Fruit fly (Drosophila melanogaster): ENCODE measurements around the gene Ptip.

The Ptip gene

DNA sequence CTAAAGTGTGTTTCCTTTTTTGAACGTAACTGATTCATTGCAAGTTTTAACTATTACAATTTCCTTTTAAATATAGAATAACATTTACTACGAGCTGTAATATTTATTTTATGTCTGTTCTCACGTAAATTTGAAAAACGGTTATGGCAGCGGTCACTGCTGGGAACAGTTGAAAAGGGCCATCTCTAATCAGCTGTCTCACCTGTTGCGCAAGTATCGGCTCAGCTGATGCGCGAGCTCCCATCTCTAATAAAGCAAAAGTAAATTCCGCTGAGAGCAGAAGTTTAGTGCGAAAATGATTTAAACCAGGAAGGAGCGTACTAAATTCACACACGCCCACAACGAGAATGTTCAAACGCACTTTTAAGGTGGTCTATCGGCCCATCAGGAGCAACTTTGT, 42.7 kb upstream of the Ptip start, which contains the start of gene Pex1 (continued):
- no peak for TF ChIP-seq Sox100B (GFP tag; optimal IDR thresholded peaks at IDR 0.05)
- peak; percentile 86 for TF ChIP-seq sd (tag; optimal IDR thresholded peaks at IDR 0.05)
- no peak for TF ChIP-seq croc (GFP tag; conservative IDR thresholded peaks at IDR 0.05)
- no peak for TF ChIP-seq sens-2 (GFP tag; IDR thresholded peaks at IDR 0.05)
- no peak for TF ChIP-seq salm (tag; optimal IDR thresholded peaks at IDR 0.05)
- no peak for TF ChIP-seq pros (GFP tag; optimal IDR thresholded peaks at IDR 0.05)
- TF ChIP-seq CG13424 (tag; optimal IDR thresholded peaks at IDR 0.05), result no peak
- no peak for TF ChIP-seq da (GFP tag; optimal IDR thresholded peaks at IDR 0.05)
- TF ChIP-seq Fer1 (GFP tag; optimal IDR thresholded peaks at IDR 0.05), result no peak
- TF ChIP-seq NFAT (GFP tag; IDR thresholded peaks at IDR 0.05), result no peak; the same call in 1 of the 2 replicates
- TF ChIP-seq HHEX (GFP tag; optimal IDR thresholded peaks at IDR 0.05), result no peak
- TF ChIP-seq HLH54F (GFP tag; optimal IDR thresholded peaks at IDR 0.05), result no peak
- no peak for TF ChIP-seq aop (GFP tag; IDR thresholded peaks at IDR 0.05)
- TF ChIP-seq CG17328 (GFP tag; IDR thresholded peaks at IDR 0.05), result no peak
- no peak for TF ChIP-seq dmrt11E (tag; optimal IDR thresholded peaks at IDR 0.05)
- TF ChIP-seq Sry-β (GFP tag; optimal IDR thresholded peaks at IDR 0.05), result no peak
- TF ChIP-seq pfk (GFP tag; optimal IDR thresholded peaks at IDR 0.05), result no peak
- TF ChIP-seq CG2875 (GFP tag; optimal IDR thresholded peaks at IDR 0.05), result no peak
- no peak for TF ChIP-seq HLH3B (GFP tag; IDR thresholded peaks at IDR 0.05)

DNA sequence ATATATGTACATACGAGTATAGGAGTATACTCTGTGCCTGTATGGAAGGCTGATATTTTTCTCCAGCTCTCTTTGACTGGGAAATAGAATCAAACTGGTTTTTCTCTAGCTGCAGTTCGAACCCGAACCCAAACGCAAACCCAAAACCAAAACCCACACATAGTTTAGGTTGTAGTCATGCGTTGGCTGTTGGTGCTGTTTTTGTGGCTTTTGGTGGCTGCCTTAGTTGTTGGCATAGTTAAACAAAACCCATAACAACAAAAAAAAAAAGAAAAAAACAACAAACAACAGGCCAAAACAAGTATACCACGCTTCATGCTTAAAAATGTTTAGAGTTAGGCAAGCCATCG, 35.1 kb upstream of the Ptip start:
- TF ChIP-seq pum (GFP tag; optimal IDR thresholded peaks at IDR 0.05) (no peak), CG16815 (GFP tag; optimal IDR thresholded peaks at IDR 0.05) (no peak), CG17385 (GFP tag; optimal IDR thresholded peaks at IDR 0.05) (no peak), Hr51 (GFP tag; optimal IDR thresholded peaks at IDR 0.05) (no peak), cg (GFP tag; optimal IDR thresholded peaks at IDR 0.05) (peak; percentile 59), sens (GFP tag) (peak; percentile 30), C15 (GFP tag; IDR thresholded peaks at IDR 0.05) (no peak), Jarid2 (GFP tag; optimal IDR thresholded peaks at IDR 0.05) (no peak), insv (GFP tag; optimal IDR thresholded peaks at IDR 0.05) (no peak), CG15073 (GFP tag; optimal IDR thresholded peaks at IDR 0.05) (no peak), ems (GFP tag; optimal IDR thresholded peaks at IDR 0.05) (no peak), ERR (GFP tag; optimal IDR thresholded peaks at IDR 0.05) (no peak), abd-A (tag; optimal IDR thresholded peaks at IDR 0.05) (no peak), gsb-n (tag; optimal IDR thresholded peaks at IDR 0.05) (peak; percentile 15), CG13287 (GFP tag; IDR thresholded peaks at IDR 0.05; ENCODE audit: partially characterized antibody) (no peak), Six4 (GFP tag; optimal IDR thresholded peaks at IDR 0.05) (no peak), CG11247 (GFP tag; IDR thresholded peaks at IDR 0.05) (no peak), Doc3 (GFP tag; IDR thresholded peaks at IDR 0.05; ENCODE audit: partially characterized antibody) (no peak), kah (GFP tag; optimal IDR thresholded peaks at IDR 0.05) (no peak), ato (GFP tag; IDR thresholded peaks at IDR 0.05; ENCODE audit: partially characterized antibody) (no peak), CG3726 (GFP tag; IDR thresholded peaks at IDR 0.05) (no peak), sd (tag; optimal IDR thresholded peaks at IDR 0.05) (peak; percentile 67), Atf3 (GFP tag; optimal IDR thresholded peaks at IDR 0.05) (no peak), CG2120 (GFP tag; optimal IDR thresholded peaks at IDR 0.05) (no peak), CG43689 (GFP tag; IDR thresholded peaks at IDR 0.05) (no peak), sr (GFP tag; IDR thresholded peaks at IDR 0.05) (peak; percentile 58; the same call in 1 of the 3 replicates), HLH3B (GFP tag; IDR thresholded peaks at IDR 0.05) (no peak), ac (GFP tag; optimal IDR thresholded peaks at IDR 0.05) (no peak), CG12236 (GFP tag; optimal IDR thresholded peaks at IDR 0.05) (no peak), chinmo (GFP tag; IDR thresholded peaks at IDR 0.05; ENCODE audit: partially characterized antibody) (peak; percentile 69; the same call in 2 of the 4 replicates), Tbp (GFP tag; optimal IDR thresholded peaks at IDR 0.05) (no peak), CG1529 (GFP tag; optimal IDR thresholded peaks at IDR 0.05) (no peak), so (GFP tag; IDR thresholded peaks at IDR 0.05) (0 out of 3 replicates have a peak, but pooled peaks have one; percentile 8), bcd (GFP tag; optimal IDR thresholded peaks at IDR 0.05) (no peak)
